Worm (Caenorhabditis elegans) whole organism, late embryonic: Measurements from ENCODE around the gene nhr-46.

Source experiments
- ceh-2 ChIP-seq: sonication (generic microtip); optimal IDR thresholded peaks from 2 replicates; lab custom pipeline; 2016; ENCODE audit warnings: missing genotype, missing genetic modification characterization, missing compliant biosample characterization
- ceh-24 ChIP-seq: sonication (generic microtip); optimal IDR thresholded peaks from 2 replicates; lab custom pipeline; 2016; ENCODE audit warnings: mild to moderate bottlenecking, missing genetic modification characterization, missing compliant biosample characterization
- ceh-30 ChIP-seq: fragments of 150-350 bp; optimal IDR thresholded peaks from 2 replicates; lab custom pipeline; 2014; ENCODE audit warnings: missing biosample characterization, missing genetic modification characterization
- dve-1 ChIP-seq: sonication (generic microtip); optimal IDR thresholded peaks from 2 replicates; lab custom pipeline; 2017; ENCODE audit warnings: antibody characterized with exemption, mild to moderate bottlenecking, missing genetic modification characterization, missing compliant biosample characterization
- fax-1 ChIP-seq: sonication (generic microtip); optimal IDR thresholded peaks from 2 replicates; lab custom pipeline; 2016; ENCODE audit warnings: missing genotype, missing genetic modification characterization, missing compliant biosample characterization
- hlh-30 ChIP-seq: sonication (generic microtip); optimal IDR thresholded peaks from 2 replicates; lab custom pipeline; 2017; ENCODE audit warnings: antibody characterized with exemption, missing genetic modification characterization, missing compliant biosample characterization; ENCODE audit not compliant: insufficient read depth
- lin-11 ChIP-seq: fragments of 200-800 bp; sonication (Bioruptor generic); optimal IDR thresholded peaks from 2 replicates; lab custom pipeline; 2018; ENCODE audit warnings: mild to moderate bottlenecking, missing genetic modification characterization, missing compliant biosample characterization
- nhr-232 ChIP-seq: sonication (generic microtip); optimal IDR thresholded peaks from 2 replicates; lab custom pipeline; 2016; ENCODE audit warnings: missing genetic modification characterization, missing compliant biosample characterization
- npax-4 ChIP-seq: sonication (generic microtip); optimal IDR thresholded peaks from 2 replicates; lab custom pipeline; 2016; ENCODE audit warnings: missing genetic modification characterization, missing compliant biosample characterization
- pha-4 ChIP-seq: fragments of 150-350 bp; optimal IDR thresholded peaks from 2 replicates; lab custom pipeline; 2018; ENCODE audit warnings: missing biosample characterization, missing genetic modification reagents, missing genetic modification characterization
- sox-4 ChIP-seq: sonication (generic microtip); optimal IDR thresholded peaks from 2 replicates; lab custom pipeline; 2017; ENCODE audit warnings: mild to moderate bottlenecking, missing genetic modification characterization, inconsistent platforms, missing compliant biosample characterization
- tbx-2 ChIP-seq: sonication (generic microtip); optimal IDR thresholded peaks from 2 replicates; lab custom pipeline; 2016; ENCODE audit warnings: missing genetic modification characterization, missing compliant biosample characterization
- ttx-3 ChIP-seq: sonication (generic microtip); optimal IDR thresholded peaks from 2 replicates; lab custom pipeline; 2016; ENCODE audit warnings: missing genetic modification reagents, missing genetic modification characterization, missing compliant biosample characterization

ce11 chrIV:5723659-5724058 is 34.0 kb downstream of the nhr-46 start:
- TF ChIP-seq fax-1 (no peak), ceh-30 (no peak), nhr-232 (tag; lab: Kevin White, UChicago) (no peak), dve-1 (tag; lab: Kevin White, UChicago) (no peak), lin-11 (tag; lab: Kevin White, UChicago) (no peak), ceh-2 (no peak), tbx-2 (tag; lab: Kevin White, UChicago) (no peak), npax-4 (tag; lab: Kevin White, UChicago) (no peak), sox-4 (tag; lab: Kevin White, UChicago) (no peak), pha-4 (tag; lab: Kevin White, UChicago) (no peak), ceh-24 (tag; lab: Kevin White, UChicago) (no peak), ttx-3 (no peak), hlh-30 (no peak)
